Fruit fly (Drosophila melanogaster) whole organism, wandering third instar larva: Measurements from ENCODE around the gene CG18557.

ENCODE experiments used
- CG9705 ChIP-seq: fragments of 200-800 bp; sonication (Bioruptor generic); optimal IDR thresholded peaks from 2 replicates; lab custom pipeline; 2018; ENCODE audit warnings: missing biosample characterization, mild to moderate bottlenecking, missing genetic modification characterization
- Dif ChIP-seq: fragments of 200-275, 200-300 bp; sonication (Bioruptor generic); optimal IDR thresholded peaks from 2 replicates; lab custom pipeline; 2018; ENCODE audit warnings: missing biosample characterization, missing genetic modification characterization; ENCODE audit not compliant: partially characterized antibody
- HLH106 ChIP-seq: fragments of 200-800 bp; optimal IDR thresholded peaks from 3 replicates; lab custom pipeline; 2019; ENCODE audit warnings: missing biosample characterization, mild to moderate bottlenecking, missing genetic modification characterization, moderate library complexity
- Hr78 ChIP-seq: fragments of >200 bp; optimal IDR thresholded peaks from 2 replicates; lab custom pipeline; 2017; ENCODE audit warnings: missing biosample characterization, missing genetic modification characterization
- Hr83 ChIP-seq: fragments of 200-300 bp; sonication (Bioruptor generic); optimal IDR thresholded peaks from 2 replicates; lab custom pipeline; 2016; ENCODE audit warnings: missing biosample characterization, mild to moderate bottlenecking, missing genetic modification characterization, moderate library complexity; ENCODE audit not compliant: poor library complexity, severe bottlenecking
- Myc ChIP-seq: fragments of >200 bp; optimal IDR thresholded peaks from 2 replicates; lab custom pipeline; 2017
- OdsH ChIP-seq: fragments of 200-800 bp; sonication (Bioruptor generic); optimal IDR thresholded peaks from 2 replicates; lab custom pipeline; 2016; ENCODE audit warnings: missing biosample characterization, mild to moderate bottlenecking, missing genetic modification characterization
- brk ChIP-seq: fragments of 200-800 bp; sonication (Bioruptor generic); optimal IDR thresholded peaks from 2 replicates; lab custom pipeline; 2016; ENCODE audit warnings: missing biosample characterization, mild to moderate bottlenecking, missing genetic modification characterization
- dsf ChIP-seq: sonication (Bioruptor generic); optimal IDR thresholded peaks from 2 replicates; lab custom pipeline; 2016; ENCODE audit warnings: missing biosample characterization, missing genetic modification characterization, borderline replicate concordance
- jim ChIP-seq: fragments of 175-275, 200-325 bp; sonication (Bioruptor generic); optimal IDR thresholded peaks from 2 replicates; lab custom pipeline; 2016; ENCODE audit warnings: missing biosample characterization, mild to moderate bottlenecking, missing genetic modification characterization
- psq ChIP-seq: fragments of 200-800 bp; sonication (Bioruptor generic); optimal IDR thresholded peaks from 3 replicates; lab custom pipeline; 2017; ENCODE audit warnings: missing biosample characterization, mild to moderate bottlenecking, missing genetic modification characterization, moderate library complexity
- sv ChIP-seq: fragments of 200-800 bp; sonication (Bioruptor generic); optimal IDR thresholded peaks from 3 replicates; lab custom pipeline; 2016; ENCODE audit warnings: missing biosample characterization, missing genetic modification characterization

DNA sequence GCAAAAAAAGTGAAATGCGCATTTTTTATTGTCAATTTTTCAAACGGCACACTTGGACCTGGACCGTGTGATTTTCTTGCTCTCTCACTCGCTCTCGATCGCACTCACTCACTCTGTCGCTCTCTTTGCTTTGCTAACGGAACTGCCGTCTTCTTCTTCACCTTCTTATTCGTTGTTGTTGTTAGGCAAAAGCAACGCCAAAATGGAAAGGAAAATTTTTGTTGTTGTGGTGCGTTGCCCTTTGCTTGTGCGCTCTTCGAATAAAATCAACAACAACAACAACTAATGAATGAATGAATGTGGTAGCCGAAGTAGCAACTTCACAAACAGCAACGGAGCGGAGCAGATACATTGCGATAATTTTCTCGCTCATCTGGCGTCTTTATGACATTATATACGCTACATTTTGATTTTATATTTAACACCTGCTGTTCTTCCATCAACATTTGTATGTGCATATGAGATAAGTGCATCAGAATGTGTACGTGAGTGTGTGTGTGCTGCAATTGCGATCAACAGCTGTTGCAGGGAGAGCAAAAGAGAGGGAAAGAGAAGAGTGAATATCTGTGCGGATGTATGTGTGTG is 43.4 kb upstream of the CG18557 start:
- TF ChIP-seq sv (no peak), Dif (GFP tag; lab: Kevin White, UChicago) (peak; percentile 71), psq (GFP tag; lab: Kevin White, UChicago) (peak; percentile 85), HLH106 (tag; lab: Kevin White, UChicago) (no peak), Hr78 (GFP tag; lab: Kevin White, UChicago) (no peak), CG9705 (GFP tag; lab: Kevin White, UChicago) (no peak), dsf (GFP tag; lab: Kevin White, UChicago) (no peak), jim (no peak), Hr83 (GFP tag; lab: Kevin White, UChicago) (no peak), OdsH (GFP tag; lab: Kevin White, UChicago) (no peak), brk (no peak), Myc (lab: Kevin White, UChicago) (no peak)
